Worm (Caenorhabditis elegans) whole organism, early embryonic: ENCODE results near the gene M01F1.8.

Experiments used
- B0310.2 ChIP-seq: sonication (generic microtip); optimal IDR thresholded peaks from 2 replicates; lab custom pipeline; 2016; ENCODE audit warnings: mild to moderate bottlenecking, missing genetic modification characterization, missing compliant biosample characterization
- F13C5.2 ChIP-seq: sonication (generic microtip); optimal IDR thresholded peaks from 2 replicates; lab custom pipeline; 2017; ENCODE audit warnings: mild to moderate bottlenecking, missing genetic modification characterization, inconsistent platforms, missing compliant biosample characterization
- aly-1 ChIP-seq: sonication (generic microtip); optimal IDR thresholded peaks from 2 replicates; lab custom pipeline; 2016; ENCODE audit warnings: missing genetic modification characterization, missing compliant biosample characterization
- ama-1 ChIP-seq: fragments of 150-350 bp; optimal IDR thresholded peaks from 2 replicates; lab custom pipeline; 2014
- ceh-13 ChIP-seq: fragments of 200-800 bp; sonication (Bioruptor generic); optimal IDR thresholded peaks from 2 replicates; lab custom pipeline; 2018; ENCODE audit warnings: mild to moderate bottlenecking, missing genetic modification characterization, missing compliant biosample characterization
- flt-1 ChIP-seq: fragments of 200-800 bp; sonication (Bioruptor generic); IDR thresholded peaks from 2 replicates; pipeline ENCODE4 v1.3.6; 2022; ENCODE audit warnings: missing genetic modification characterization, missing compliant biosample characterization
- hmbx-1 ChIP-seq: sonication (generic microtip); optimal IDR thresholded peaks from 2 replicates; lab custom pipeline; 2016; ENCODE audit warnings: mild to moderate bottlenecking, missing genetic modification characterization, missing compliant biosample characterization
- hmg-4 ChIP-seq: fragments of 200-800 bp; sonication (Bioruptor generic); optimal IDR thresholded peaks from 2 replicates; lab custom pipeline; 2018; ENCODE audit warnings: mild to moderate bottlenecking, missing genetic modification characterization, missing compliant biosample characterization
- hnd-1 ChIP-seq: sonication (generic microtip); optimal IDR thresholded peaks from 2 replicates; lab custom pipeline; 2016; ENCODE audit warnings: missing genetic modification characterization, missing compliant biosample characterization
- scrt-1 ChIP-seq: fragments of 200-800 bp; sonication (Bioruptor generic); IDR thresholded peaks from 2 replicates; pipeline ENCODE4 v1.3.6; 2022; ENCODE audit warnings: missing genetic modification characterization, missing compliant biosample characterization
- sea-1 ChIP-seq: fragments of 200-800 bp; sonication (Bioruptor generic); conservative IDR thresholded peaks from 2 replicates; pipeline ENCODE4 v1.3.6; 2022; ENCODE audit warnings: missing genetic modification characterization, missing compliant biosample characterization
- tbx-11 ChIP-seq: fragments of 200-800 bp; sonication (Bioruptor generic); IDR thresholded peaks from 2 replicates; pipeline ENCODE4 v1.3.6; 2022; ENCODE audit warnings: missing genetic modification characterization, missing compliant biosample characterization
- tbx-37 ChIP-seq: fragments of 200-800 bp; sonication (Bioruptor generic); conservative IDR thresholded peaks from 2 replicates; pipeline ENCODE4 v1.3.6; 2022; ENCODE audit warnings: missing genetic modification reagents, missing genetic modification characterization, missing compliant biosample characterization
- tra-4 ChIP-seq: sonication (generic microtip); optimal IDR thresholded peaks from 2 replicates; lab custom pipeline; 2017; ENCODE audit warnings: missing genetic modification characterization, missing compliant biosample characterization

ce11 chrIII:3470973-3471372, 31.4 kb downstream of the M01F1.8 start:
- TF ChIP-seq ama-1 (lab: Kevin White, UChicago) (no peak), tra-4 (tag; lab: Kevin White, UChicago) (no peak), scrt-1 (no peak), B0310.2 (tag; lab: Kevin White, UChicago) (no peak), hmbx-1 (tag; lab: Kevin White, UChicago) (no peak), aly-1 (no peak), hmg-4 (no peak), F13C5.2 (no peak), tbx-11 (GFP tag; lab: Robert Waterston, UW) (no peak), tbx-37 (GFP tag; lab: Robert Waterston, UW) (no peak), hnd-1 (tag; lab: Kevin White, UChicago) (no peak), ceh-13 (GFP tag; lab: Kevin White, UChicago) (no peak), sea-1 (GFP tag; lab: Robert Waterston, UW) (no peak), flt-1 (no peak)
